Fruit fly (Drosophila melanogaster) S2 (cell line): Measurements from ENCODE around the gene hd.

ENCODE experiments used
- CG8478 ChIP-seq: fragments of >200 bp; optimal IDR thresholded peaks from 2 replicates; lab custom pipeline; 2018
- CTCF ChIP-seq, 2 experiments: fragments of >200 bp; optimal IDR thresholded peaks; 2 replicates each; lab custom pipeline; 2018

hd gene

dm6 chr3R:5387996-5388395 lies 13.2 kb upstream of the hd start:
- no peak for TF ChIP-seq CG8478 (lab: Kevin White, UChicago)
- no peak for TF ChIP-seq CTCF (optimal IDR thresholded peaks at IDR 0.05; lab: Kevin White, UChicago)

dm6 chr3R:5387564-5387963 lies 12.8 kb upstream of the hd start, which contains the start of gene CG14668:
TSS of gene CG14668 (minus strand) at chr3R:5387664.
- no peak for TF ChIP-seq CTCF (optimal IDR thresholded peaks at IDR 0.05; lab: Kevin White, UChicago)
- no peak for TF ChIP-seq CG8478 (lab: Kevin White, UChicago)

- no peak for TF ChIP-seq CG8478 (lab: Kevin White, UChicago)
- TF ChIP-seq CTCF (optimal IDR thresholded peaks at IDR 0.05; lab: Kevin White, UChicago) = no peak
Observed at dm6 chr3R:5385761-5386160, 11.0 kb upstream of the hd start.

- no peak for TF ChIP-seq CG8478 (lab: Kevin White, UChicago)
- TF ChIP-seq CTCF (optimal IDR thresholded peaks at IDR 0.05; lab: Kevin White, UChicago) = no peak
Observed at dm6 chr3R:5376612-5377011, 1.9 kb upstream of the hd start, which contains the start of gene 7B2. TSS of gene 7B2 (plus strand) at chr3R:5376780.

- TF ChIP-seq CG8478 (lab: Kevin White, UChicago) = no peak
- TF ChIP-seq CTCF (optimal IDR thresholded peaks at IDR 0.05; lab: Kevin White, UChicago) = peak in 1 of 2 experiments; percentile 48
Observed at dm6 chr3R:5371563-5371962, 3.2 kb downstream of the hd start, which contains the start of gene Polr2F. TSS of gene Polr2F (plus strand) at chr3R:5371795.

dm6 chr3R:5369490-5370001 lies 5.2 kb downstream of the hd start, which contains the start of the genes CG31542 and CG34277:
TSS of gene CG31542 (plus strand) at chr3R:5369540.
TSS of gene CG34277 (plus strand) at chr3R:5369540.
- no peak for TF ChIP-seq CTCF (optimal IDR thresholded peaks at IDR 0.05; lab: Kevin White, UChicago)
- TF ChIP-seq CG8478 (lab: Kevin White, UChicago) = no peak

dm6 chr3R:5368170-5368781 lies 6.5 kb downstream of the hd start, which contains the start of gene Cerk:
TSS of gene Cerk (minus strand) at chr3R:5368306.
- TF ChIP-seq CG8478 (lab: Kevin White, UChicago) (no peak), CTCF (optimal IDR thresholded peaks at IDR 0.05; lab: Kevin White, UChicago) (peak; percentile 20 to 22)

- no peak for TF ChIP-seq CTCF (optimal IDR thresholded peaks at IDR 0.05; lab: Kevin White, UChicago)
- no peak for TF ChIP-seq CG8478 (lab: Kevin White, UChicago)
Observed at dm6 chr3R:5367512-5368169, 7.1 kb downstream of the hd start.

- TF ChIP-seq CG8478 (lab: Kevin White, UChicago) (no peak), CTCF (optimal IDR thresholded peaks at IDR 0.05; lab: Kevin White, UChicago) (no peak)
Observed at dm6 chr3R:5364539-5365273, 10.1 kb downstream of the hd start.

- TF ChIP-seq CG8478 (lab: Kevin White, UChicago) (no peak), CTCF (optimal IDR thresholded peaks at IDR 0.05; lab: Kevin White, UChicago) (no peak)
Observed at dm6 chr3R:5363412-5363811, 11.3 kb downstream of the hd start.

dm6 chr3R:5361681-5362319 lies 13.0 kb downstream of the hd start:
- TF ChIP-seq CTCF (optimal IDR thresholded peaks at IDR 0.05; lab: Kevin White, UChicago) (no peak), CG8478 (lab: Kevin White, UChicago) (no peak)

dm6 chr3R:5357935-5358414 lies 16.8 kb downstream of the hd start, which contains the start of gene Prosbeta7:
TSS of gene Prosbeta7 (minus strand) at chr3R:5358364.
- no peak for TF ChIP-seq CG8478 (lab: Kevin White, UChicago)
- peak in 1 of 2 experiments; percentile 11 for TF ChIP-seq CTCF (optimal IDR thresholded peaks at IDR 0.05; lab: Kevin White, UChicago)

dm6 chr3R:5355135-5355493 lies 19.6 kb downstream of the hd start:
- TF ChIP-seq CG8478 (lab: Kevin White, UChicago) (no peak), CTCF (optimal IDR thresholded peaks at IDR 0.05; lab: Kevin White, UChicago) (no peak)
